Fruit fly (Drosophila melanogaster): ENCODE measurements around the gene MAPk-Ak2.
A peak's percentile ranks its signal among the peaks of the same experiment; 100 is the strongest.

The MAPk-Ak2 gene

DNA sequence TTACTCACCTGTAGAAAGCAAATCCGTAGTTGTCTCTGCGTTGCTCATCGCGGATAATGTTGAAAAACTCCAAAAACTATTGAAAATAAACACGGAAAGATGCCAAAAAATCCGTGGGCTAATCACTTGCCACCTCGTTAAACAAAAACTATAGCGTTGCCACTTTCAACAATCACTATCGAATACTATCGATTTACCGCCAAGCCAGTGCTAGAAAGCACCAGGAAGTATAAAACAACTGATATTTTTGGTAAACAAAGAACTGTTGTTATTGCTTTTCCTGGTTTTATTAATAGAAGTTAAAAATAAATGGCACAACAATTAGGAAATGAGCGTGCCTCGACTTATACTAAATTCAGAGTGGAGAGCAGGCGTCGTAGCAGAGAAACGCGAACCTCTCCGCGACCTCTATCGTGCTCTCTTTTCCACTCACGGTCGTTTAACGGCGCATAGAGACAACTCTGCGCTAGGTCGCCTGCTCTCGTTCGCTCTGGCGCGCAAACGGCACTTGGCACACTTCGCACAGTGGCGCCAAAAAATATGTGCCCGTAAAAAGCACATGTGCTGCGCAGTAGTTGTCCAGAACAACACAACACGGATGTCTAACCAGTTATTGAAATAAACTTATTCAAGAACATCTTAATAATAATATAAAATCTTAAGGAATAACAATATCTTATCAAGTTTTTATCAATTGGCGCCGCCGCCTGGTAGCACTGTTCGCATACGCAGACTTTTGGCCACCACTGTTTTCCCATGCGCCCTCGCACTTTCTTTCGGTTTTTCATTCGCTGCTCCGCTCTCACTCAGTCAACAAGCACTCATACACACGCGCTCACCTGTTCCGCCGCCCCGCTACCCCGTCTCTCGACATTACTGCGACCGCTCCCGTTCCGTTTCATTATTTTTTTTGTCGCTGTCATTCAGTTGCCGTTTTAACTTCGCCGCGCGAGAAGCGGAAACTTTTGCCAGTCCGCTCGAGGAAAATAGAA is 8.9 kb downstream of the MAPk-Ak2 start, which contains the start of the genes lin-52 and CG15771 (continued):
- peak; percentile 95 for TF ChIP-seq net (GFP tag; optimal IDR thresholded peaks at IDR 0.05)
- peak; percentile 95 for TF ChIP-seq Sox15 (GFP tag; optimal IDR thresholded peaks at IDR 0.05)
- TF ChIP-seq Gug (GFP tag; IDR thresholded peaks at IDR 0.05) = peak; percentile 95
- TF ChIP-seq pdm3 (GFP tag; optimal IDR thresholded peaks at IDR 0.05) = peak; percentile 96
- TF ChIP-seq Eip75B (GFP tag; optimal IDR thresholded peaks at IDR 0.05) = peak; percentile 94
- peak; percentile 96 for TF ChIP-seq CG6854 (GFP tag; optimal IDR thresholded peaks at IDR 0.05)
- TF ChIP-seq cyc (GFP tag; optimal IDR thresholded peaks at IDR 0.05) = peak; percentile 92
- TF ChIP-seq CG10669 (GFP tag; optimal IDR thresholded peaks at IDR 0.05) = peak; percentile 95
- peak; percentile 93 for TF ChIP-seq topi (GFP tag; optimal IDR thresholded peaks at IDR 0.05)
- peak; percentile 94 for TF ChIP-seq Sox102F (GFP tag; optimal IDR thresholded peaks at IDR 0.05)
- peak; percentile 93 for TF ChIP-seq Hr4 (GFP tag; optimal IDR thresholded peaks at IDR 0.05)
- TF ChIP-seq CG3032 (tag; optimal IDR thresholded peaks at IDR 0.05) = peak; percentile 96
- peak; percentile 96 for TF ChIP-seq CG6792 (GFP tag; optimal IDR thresholded peaks at IDR 0.05)
- peak; percentile 88 for TF ChIP-seq CG8319 (GFP tag; optimal IDR thresholded peaks at IDR 0.05)
- TF ChIP-seq CG10631 (GFP tag; optimal IDR thresholded peaks at IDR 0.05) = peak; percentile 95
- peak; percentile 95 for TF ChIP-seq CG11762 (GFP tag; optimal IDR thresholded peaks at IDR 0.05; ENCODE audit: insufficient read depth)
- TF ChIP-seq Eip78C (GFP tag) = peak; percentile 98
- peak; percentile 16 for TF ChIP-seq Hr38 (GFP tag; optimal IDR thresholded peaks at IDR 0.05)
- peak; percentile 94 for TF ChIP-seq CG4318 (GFP tag; optimal IDR thresholded peaks at IDR 0.05)
- peak; percentile 92 for TF ChIP-seq dsx (GFP tag; optimal IDR thresholded peaks at IDR 0.05; ENCODE audit: poor library complexity, severe bottlenecking)
- TF ChIP-seq fkh (GFP tag; optimal IDR thresholded peaks at IDR 0.05) = peak; percentile 98
- TF ChIP-seq eg (GFP tag; IDR thresholded peaks at IDR 0.05) = peak; percentile 95
- peak; percentile 96 for TF ChIP-seq Met (GFP tag; optimal IDR thresholded peaks at IDR 0.05)
- peak; percentile 94 for TF ChIP-seq CG6163 (GFP tag; IDR thresholded peaks at IDR 0.05)

DNA sequence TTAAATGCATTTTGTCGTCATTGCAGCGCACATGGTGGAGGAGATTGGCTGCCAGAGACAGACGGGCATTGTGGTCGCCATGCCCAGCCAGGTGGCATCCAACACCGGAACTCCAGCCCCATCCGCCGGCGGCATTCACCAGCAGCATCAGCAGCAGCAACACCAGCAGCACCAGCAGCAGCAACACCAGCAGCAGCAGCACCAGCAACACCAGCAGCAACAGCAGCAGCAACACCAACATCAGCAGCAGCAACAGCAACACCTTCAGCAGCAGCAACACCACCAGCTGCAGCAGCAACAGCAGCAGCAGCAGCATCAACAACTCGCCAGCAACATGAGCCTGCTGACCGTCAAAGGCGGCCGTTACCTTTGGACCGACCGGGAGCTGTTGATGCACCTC is 11.2 kb downstream of the MAPk-Ak2 start:
- TF ChIP-seq Sox15 (GFP tag; optimal IDR thresholded peaks at IDR 0.05) (no peak), Hr38 (GFP tag; optimal IDR thresholded peaks at IDR 0.05) (no peak), fkh (GFP tag; optimal IDR thresholded peaks at IDR 0.05) (no peak), fd59A (GFP tag; optimal IDR thresholded peaks at IDR 0.05) (no peak), CG8632 (GFP tag; optimal IDR thresholded peaks at IDR 0.05) (no peak), salr (GFP tag; optimal IDR thresholded peaks at IDR 0.05) (no peak), CG8119 (GFP tag; IDR thresholded peaks at IDR 0.05) (no peak)

DNA sequence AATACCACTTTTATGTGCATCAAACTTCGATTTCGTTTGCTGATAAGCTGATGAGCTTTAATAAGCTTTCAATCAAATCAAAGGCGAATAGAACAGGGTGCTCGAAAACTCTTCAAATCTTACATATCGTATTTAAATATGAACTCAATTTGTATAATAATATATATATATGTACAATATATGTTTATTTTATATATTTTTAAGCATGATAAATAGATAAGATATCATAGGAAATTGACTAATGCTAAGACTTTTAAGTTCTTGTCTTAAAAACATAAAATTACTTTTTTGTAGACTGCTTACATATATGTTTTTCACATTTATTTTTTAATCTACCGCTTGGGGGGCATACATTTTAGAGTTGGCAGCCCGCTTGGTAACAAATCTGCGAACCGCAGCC is 12.1 kb downstream of the MAPk-Ak2 start, which contains the start of gene CG15772:
CG15772 (plus strand) TSS at position 301 of the 400 bp plus-strand sequence.
- TF ChIP-seq CG1621 (tag; optimal IDR thresholded peaks at IDR 0.05) (no peak), Ets96B (tag; optimal IDR thresholded peaks at IDR 0.05) (no peak), Hr38 (GFP tag; optimal IDR thresholded peaks at IDR 0.05) (no peak), CG8119 (GFP tag; IDR thresholded peaks at IDR 0.05) (no peak), dsx (GFP tag; optimal IDR thresholded peaks at IDR 0.05; ENCODE audit: poor library complexity, severe bottlenecking) (no peak), CG11902 (GFP tag; optimal IDR thresholded peaks at IDR 0.05) (no peak), CG3032 (tag; optimal IDR thresholded peaks at IDR 0.05) (no peak), CG10669 (GFP tag; optimal IDR thresholded peaks at IDR 0.05) (no peak), Lpt (GFP tag; optimal IDR thresholded peaks at IDR 0.05) (no peak), Blimp-1 (GFP tag; optimal IDR thresholded peaks at IDR 0.05) (no peak), achi (GFP tag; optimal IDR thresholded peaks at IDR 0.05) (no peak), Smox (GFP tag; optimal IDR thresholded peaks at IDR 0.05) (no peak), esn (GFP tag; optimal IDR thresholded peaks at IDR 0.05) (no peak), CG7368 (GFP tag; optimal IDR thresholded peaks at IDR 0.05) (no peak), CG32006 (GFP tag; optimal IDR thresholded peaks at IDR 0.05) (no peak), CG31627 (GFP tag; optimal IDR thresholded peaks at IDR 0.05) (no peak), CG10631 (GFP tag; optimal IDR thresholded peaks at IDR 0.05) (no peak)

Data from whole organism, prepupa.